Worm (Caenorhabditis elegans) whole organism, early embryonic: ENCODE results near the gene pccb-1.

ENCODE experiments used
- aly-1 ChIP-seq: sonication (generic microtip); optimal IDR thresholded peaks from 2 replicates; lab custom pipeline; 2016; ENCODE audit warnings: missing genetic modification characterization, missing compliant biosample characterization
- sea-1 ChIP-seq: fragments of 200-800 bp; sonication (Bioruptor generic); conservative IDR thresholded peaks from 2 replicates; pipeline ENCODE4 v1.3.6; 2022; ENCODE audit warnings: missing genetic modification characterization, missing compliant biosample characterization
- tbx-37 ChIP-seq: fragments of 200-800 bp; sonication (Bioruptor generic); conservative IDR thresholded peaks from 2 replicates; pipeline ENCODE4 v1.3.6; 2022; ENCODE audit warnings: missing genetic modification reagents, missing genetic modification characterization, missing compliant biosample characterization

ce11 chrX:3112946-3113427 is 23.6 kb downstream of the pccb-1 start, which contains the start of gene gpd-3:
- TF ChIP-seq sea-1 (GFP tag; lab: Robert Waterston, UW): no peak
- TF ChIP-seq aly-1: no peak
- no peak for TF ChIP-seq tbx-37 (GFP tag; lab: Robert Waterston, UW)
